Fruit fly (Drosophila melanogaster) S2 (cell line): Measurements from ENCODE around the gene Polr3H.

Source experiments
- CG8478 ChIP-seq: fragments of >200 bp; optimal IDR thresholded peaks from 2 replicates; lab custom pipeline; 2018
- CTCF ChIP-seq, 2 experiments: fragments of >200 bp; optimal IDR thresholded peaks; 2 replicates each; lab custom pipeline; 2018

DNA sequence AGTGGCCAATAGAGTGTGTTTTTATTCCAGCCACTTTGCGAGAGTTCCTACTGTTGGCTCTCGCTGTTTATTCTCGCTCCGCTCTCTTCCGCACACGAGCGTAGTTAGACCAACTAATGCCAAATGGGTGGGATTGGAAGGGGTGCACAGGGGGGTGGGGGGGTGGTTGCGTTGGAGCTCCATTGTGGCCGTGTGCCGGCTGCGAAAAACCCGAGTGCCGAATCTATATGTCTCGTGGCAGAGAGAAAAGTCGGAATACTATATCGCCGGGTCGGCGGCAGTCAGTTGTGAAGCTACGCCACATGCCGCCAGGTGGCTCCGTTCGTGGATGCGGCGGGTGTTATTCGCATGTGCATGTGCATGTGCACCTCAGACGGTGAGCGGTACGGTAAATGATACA is 47.4 kb upstream of the Polr3H start:
- no peak for TF ChIP-seq CTCF (optimal IDR thresholded peaks at IDR 0.05; lab: Kevin White, UChicago)
- no peak for TF ChIP-seq CG8478
